Worm (Caenorhabditis elegans) whole organism, L1 larva: ENCODE measurements around the gene sre-1.

Experiments
- fos-1 ChIP-seq: fragments of 150-350 bp; optimal IDR thresholded peaks from 2 replicates; lab custom pipeline; 2014; ENCODE audit warnings: missing biosample characterization, missing genetic modification characterization
- nhr-77 ChIP-seq: fragments of 150-350 bp; optimal IDR thresholded peaks from 2 replicates; lab custom pipeline; 2014; ENCODE audit warnings: missing biosample characterization, missing genetic modification characterization
- nhr-90 ChIP-seq: sonication (generic microtip); optimal IDR thresholded peaks from 2 replicates; lab custom pipeline; 2016; ENCODE audit warnings: mild to moderate bottlenecking, missing genetic modification characterization, missing compliant biosample characterization; ENCODE audit not compliant: poor library complexity
- vab-15 ChIP-seq: sonication (generic microtip); optimal IDR thresholded peaks from 2 replicates; lab custom pipeline; 2017; ENCODE audit warnings: missing genotype, mild to moderate bottlenecking, missing genetic modification characterization, missing compliant biosample characterization

DNA sequence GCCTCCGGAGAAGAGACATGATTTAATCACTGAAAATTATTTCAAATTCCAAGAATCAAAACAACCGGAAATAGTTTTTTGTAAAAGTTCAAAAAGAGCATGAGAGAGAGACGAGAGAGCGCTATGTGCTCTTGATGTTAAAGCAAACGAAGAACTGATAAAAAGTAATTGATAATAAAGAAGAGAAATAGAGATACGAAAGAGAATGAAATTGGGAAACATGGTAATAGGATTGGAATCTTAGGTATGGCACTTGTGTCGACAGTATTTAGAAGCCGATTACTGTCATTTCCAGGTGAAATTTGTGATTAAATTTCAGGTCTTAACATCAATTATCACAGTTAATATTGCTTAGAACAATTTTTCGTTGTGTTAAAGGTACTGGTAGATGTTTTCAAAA, 15.6 kb upstream of the sre-1 start, which contains the start of gene nhx-2:
- TF ChIP-seq vab-15 (tag; lab: Kevin White, UChicago) = no peak
- TF ChIP-seq nhr-77 (tag; lab: Kevin White, UChicago) = no peak
- no peak for TF ChIP-seq nhr-90 (tag; lab: Kevin White, UChicago)
- no peak for TF ChIP-seq fos-1 (tag; lab: Kevin White, UChicago)
